Worm (Caenorhabditis elegans) whole organism, L4/young adult: ENCODE results near the gene C49C3.6.

Experiments
- W03F9.2 ChIP-seq: fragments of 150-350 bp; optimal IDR thresholded peaks from 2 replicates; lab custom pipeline; 2014; ENCODE audit warnings: missing biosample characterization, missing genetic modification characterization
- dao-5 ChIP-seq: sonication (generic microtip); optimal IDR thresholded peaks from 2 replicates; lab custom pipeline; 2016; ENCODE audit warnings: missing genotype, missing genetic modification characterization, moderate library complexity, missing compliant biosample characterization
- him-1 ChIP-seq: sonication (generic microtip); optimal IDR thresholded peaks from 2 replicates; lab custom pipeline; 2016; ENCODE audit warnings: missing genotype, missing genetic modification reagents, missing genetic modification characterization, missing compliant biosample characterization

ce11 chrIV:17335031-17335430 lies 3.7 kb downstream of the C49C3.6 start, which contains the start of gene C49C3.8:
- no peak for TF ChIP-seq dao-5 (tag; lab: Kevin White, UChicago)
- no peak for TF ChIP-seq W03F9.2
- no peak for TF ChIP-seq him-1 (tag; lab: Kevin White, UChicago)
